Worm (Caenorhabditis elegans) whole organism, L2 larva: ENCODE measurements around the gene anat-1.

ENCODE experiments used
- C34F6.9 ChIP-seq: fragments of 150-350 bp; optimal IDR thresholded peaks from 2 replicates; lab custom pipeline; 2014; ENCODE audit warnings: missing biosample characterization, missing genetic modification characterization
- F13H6.1 ChIP-seq: sonication (generic microtip); optimal IDR thresholded peaks from 2 replicates; lab custom pipeline; 2016; ENCODE audit warnings: missing genetic modification characterization, missing compliant biosample characterization
- Y55F3AM.14 ChIP-seq: fragments of 200-800 bp; sonication (Bioruptor generic); optimal IDR thresholded peaks from 2 replicates; lab custom pipeline; 2018; ENCODE audit warnings: mild to moderate bottlenecking, missing genetic modification characterization, missing compliant biosample characterization
- ZK546.5 ChIP-seq: sonication (generic microtip); optimal IDR thresholded peaks from 2 replicates; lab custom pipeline; 2017; ENCODE audit warnings: missing biosample characterization, missing genetic modification characterization
- alr-1 ChIP-seq: fragments of 150-350 bp; optimal IDR thresholded peaks from 2 replicates; lab custom pipeline; 2014; ENCODE audit warnings: missing biosample characterization, missing genetic modification characterization
- ama-1 ChIP-seq: fragments of 150-350 bp; optimal IDR thresholded peaks from 2 replicates; lab custom pipeline; 2018; ENCODE audit warnings: inconsistent platforms
- blmp-1 ChIP-seq: sonication (generic microtip); optimal IDR thresholded peaks from 2 replicates; lab custom pipeline; 2017; ENCODE audit warnings: missing genetic modification characterization, mild to moderate bottlenecking, missing compliant biosample characterization, antibody characterized with exemption, moderate library complexity; ENCODE audit not compliant: insufficient read depth
- ceh-16 ChIP-seq: fragments of 150-350 bp; optimal IDR thresholded peaks from 2 replicates; lab custom pipeline; 2014; ENCODE audit warnings: missing biosample characterization, missing genetic modification characterization
- ceh-82 ChIP-seq: fragments of 150-350 bp; optimal IDR thresholded peaks from 2 replicates; lab custom pipeline; 2014; ENCODE audit warnings: missing biosample characterization, missing genetic modification characterization
- crh-2 ChIP-seq: sonication (generic microtip); optimal IDR thresholded peaks from 2 replicates; lab custom pipeline; 2017; ENCODE audit warnings: missing biosample characterization, missing genetic modification characterization
- dmd-4 ChIP-seq: sonication (generic microtip); optimal IDR thresholded peaks from 2 replicates; lab custom pipeline; 2017; ENCODE audit warnings: missing biosample characterization, missing genetic modification characterization
- egl-27 ChIP-seq: sonication (generic microtip); optimal IDR thresholded peaks from 3 replicates; lab custom pipeline; 2017; ENCODE audit warnings: missing biosample characterization, missing genetic modification reagents, missing genetic modification characterization
- fos-1 ChIP-seq: fragments of 150-350 bp; optimal IDR thresholded peaks from 2 replicates; lab custom pipeline; 2014; ENCODE audit warnings: missing biosample characterization, missing genetic modification characterization
- gmeb-1 ChIP-seq: fragments of 150-350 bp; optimal IDR thresholded peaks from 2 replicates; lab custom pipeline; 2014; ENCODE audit warnings: missing biosample characterization, missing genetic modification characterization
- lin-11 ChIP-seq: fragments of 150-350 bp; sonication (generic microtip); optimal IDR thresholded peaks from 2 replicates; lab custom pipeline; 2014; ENCODE audit warnings: missing biosample characterization, missing genetic modification characterization, inconsistent platforms, mixed read lengths
- lin-39 ChIP-seq: fragments of 150-350 bp; optimal IDR thresholded peaks from 2 replicates; lab custom pipeline; 2014; ENCODE audit warnings: missing biosample characterization, missing genetic modification reagents, missing genetic modification characterization
- lsy-2 ChIP-seq, 2 experiments: fragments of 150-350 bp in 1 of 2; sonication (generic microtip) in 1 of 2; optimal IDR thresholded peaks; 2 replicates each; lab custom pipeline; 2014 to 2017; ENCODE audit warnings: missing biosample characterization in 2 of 2, missing genetic modification characterization in 2 of 2
- mbf-1 ChIP-seq: sonication (generic microtip); optimal IDR thresholded peaks from 2 replicates; lab custom pipeline; 2017; ENCODE audit warnings: missing biosample characterization, missing genetic modification characterization
- mdl-1 ChIP-seq, 2 experiments: fragments of 150-350 bp in 1 of 2; sonication (generic microtip) in 1 of 2; optimal IDR thresholded peaks; 2 replicates each; lab custom pipeline; 2017; ENCODE audit warnings: missing biosample characterization in 2 of 2, missing genetic modification characterization in 2 of 2
- nhr-10 ChIP-seq: sonication (generic microtip); optimal IDR thresholded peaks from 2 replicates; lab custom pipeline; 2017; ENCODE audit warnings: missing biosample characterization, missing genetic modification characterization
- nhr-11 ChIP-seq: fragments of 150-350 bp; optimal IDR thresholded peaks from 2 replicates; lab custom pipeline; 2014; ENCODE audit warnings: missing biosample characterization, missing genetic modification characterization
- nhr-12 ChIP-seq: fragments of 150-350 bp; optimal IDR thresholded peaks from 2 replicates; lab custom pipeline; 2014; ENCODE audit warnings: missing biosample characterization, missing genetic modification characterization
- nhr-129 ChIP-seq: fragments of 150-350 bp; optimal IDR thresholded peaks from 2 replicates; lab custom pipeline; 2014; ENCODE audit warnings: missing biosample characterization, missing genetic modification characterization
- nhr-23 ChIP-seq: fragments of 150-350 bp; optimal IDR thresholded peaks from 2 replicates; lab custom pipeline; 2014; ENCODE audit warnings: missing biosample characterization, missing genetic modification reagents, missing genetic modification characterization
- nhr-25 ChIP-seq: fragments of 150-350 bp; sonication (generic microtip); optimal IDR thresholded peaks from 3 replicates; lab custom pipeline; 2014; ENCODE audit warnings: missing biosample characterization, missing genetic modification characterization
- nhr-6 ChIP-seq: fragments of 150-350 bp; optimal IDR thresholded peaks from 2 replicates; lab custom pipeline; 2014; ENCODE audit warnings: missing biosample characterization, missing genetic modification characterization
- peb-1 ChIP-seq: fragments of 150-350 bp; optimal IDR thresholded peaks from 2 replicates; lab custom pipeline; 2014; ENCODE audit warnings: missing biosample characterization, missing genetic modification characterization
- sma-3 ChIP-seq: sonication (generic microtip); optimal IDR thresholded peaks from 2 replicates; lab custom pipeline; 2016; ENCODE audit warnings: missing genetic modification reagents, missing genetic modification characterization, missing compliant biosample characterization
- sma-9 ChIP-seq, 2 experiments: fragments of 150-350 bp in 1 of 2; sonication (generic microtip) in 1 of 2; optimal IDR thresholded peaks; 2 replicates each; lab custom pipeline; 2014 to 2016; ENCODE audit warnings: missing genetic modification characterization in 2 of 2, mild to moderate bottlenecking in 1 of 2, missing biosample characterization in 1 of 2, missing compliant biosample characterization in 1 of 2, missing genetic modification reagents in 1 of 2, moderate library complexity in 1 of 2
- snpc-4 ChIP-seq: fragments of 150-350 bp; optimal IDR thresholded peaks from 2 replicates; lab custom pipeline; 2014; ENCODE audit warnings: missing biosample characterization, missing genetic modification characterization
- unc-55 ChIP-seq: fragments of 150-350 bp; sonication (generic microtip); optimal IDR thresholded peaks from 3 replicates; lab custom pipeline; 2014; ENCODE audit warnings: missing biosample characterization, missing genetic modification reagents, missing genetic modification characterization
- unc-62 ChIP-seq: fragments of 150-350 bp; optimal IDR thresholded peaks from 2 replicates; lab custom pipeline; 2014; ENCODE audit warnings: missing biosample characterization, missing genetic modification reagents, missing genetic modification characterization
- zag-1 ChIP-seq: fragments of 150-350 bp; optimal IDR thresholded peaks from 2 replicates; lab custom pipeline; 2014; ENCODE audit warnings: missing biosample characterization, missing genetic modification characterization
- ztf-1 ChIP-seq: fragments of 200-800 bp; sonication (Bioruptor generic); conservative IDR thresholded peaks from 2 replicates; pipeline ENCODE4 v1.3.6; 2022; ENCODE audit warnings: missing genetic modification characterization, missing compliant biosample characterization
- ztf-11 ChIP-seq: sonication (generic microtip); optimal IDR thresholded peaks from 2 replicates; lab custom pipeline; 2017; ENCODE audit warnings: missing biosample characterization, missing genetic modification characterization
- ztf-4 ChIP-seq: fragments of 150-350 bp; optimal IDR thresholded peaks from 2 replicates; lab custom pipeline; 2014; ENCODE audit warnings: missing biosample characterization, missing genetic modification characterization

anat-1 gene

ce11 chrIV:6770407-6770883 is at the start of gene anat-1:
Gene anat-1 (plus strand): TSS chrIV:6770833.
- TF ChIP-seq nhr-23 (tag; lab: Kevin White, UChicago), result no peak
- TF ChIP-seq nhr-6, result no peak
- no peak for TF ChIP-seq ZK546.5 (tag; lab: Kevin White, UChicago)
- no peak for TF ChIP-seq nhr-12 (tag; lab: Kevin White, UChicago)
- peak; percentile 24 for TF ChIP-seq fos-1
- TF ChIP-seq nhr-129, result no peak
- TF ChIP-seq alr-1, result no peak
- no peak for TF ChIP-seq zag-1 (tag; lab: Kevin White, UChicago)

ce11 chrIV:6740190-6740589 is 30.4 kb upstream of the anat-1 start, which contains the start of gene Y73B6A.3:
Gene Y73B6A.3 (minus strand): TSS chrIV:6740290.
- TF ChIP-seq alr-1 (no peak), sma-3 (no peak), Y55F3AM.14 (GFP tag; lab: Kevin White, UChicago) (no peak), crh-2 (tag; lab: Kevin White, UChicago) (no peak), egl-27 (no peak), mdl-1 (tag; optimal IDR thresholded peaks at IDR 0.05; lab: Kevin White, UChicago) (no peak), snpc-4 (no peak), ceh-82 (tag; lab: Kevin White, UChicago) (no peak), ztf-1 (no peak), nhr-6 (no peak)

ce11 chrIV:6742159-6742558 is 28.5 kb upstream of the anat-1 start, which contains the start of gene smg-7:
Gene smg-7 (minus strand): TSS chrIV:6742443.
- TF ChIP-seq lin-39 (tag; lab: Kevin White, UChicago) (no peak), nhr-25 (tag; lab: Kevin White, UChicago) (no peak), nhr-23 (tag; lab: Kevin White, UChicago) (no peak), mbf-1 (no peak), gmeb-1 (no peak), ceh-16 (tag; lab: Kevin White, UChicago) (no peak), ztf-4 (tag; lab: Kevin White, UChicago) (no peak), nhr-12 (tag; lab: Kevin White, UChicago) (no peak), ZK546.5 (tag; lab: Kevin White, UChicago) (no peak), ama-1 (lab: Kevin White, UChicago) (no peak), dmd-4 (no peak), lsy-2 (tag; optimal IDR thresholded peaks at IDR 0.05; lab: Kevin White, UChicago) (no peak)

- TF ChIP-seq crh-2 (tag; lab: Kevin White, UChicago) (no peak), blmp-1 (tag; lab: Kevin White, UChicago) (no peak), ZK546.5 (tag; lab: Kevin White, UChicago) (no peak), C34F6.9 (tag; lab: Kevin White, UChicago) (no peak), ceh-16 (tag; lab: Kevin White, UChicago) (no peak)
Observed at ce11 chrIV:6747083-6747482, 23.6 kb upstream of the anat-1 start.

- TF ChIP-seq fos-1 (peak; percentile 1), ztf-11 (tag; lab: Kevin White, UChicago) (no peak), snpc-4 (no peak), nhr-129 (peak; percentile 22), lsy-2 (tag; optimal IDR thresholded peaks at IDR 0.05; lab: Kevin White, UChicago) (peak in 1 of 2 experiments; percentile 45), sma-9 (GFP tag; optimal IDR thresholded peaks at IDR 0.05; lab: Kevin White, UChicago) (peak; percentile 61), sma-9 (tag; optimal IDR thresholded peaks at IDR 0.05; lab: Kevin White, UChicago) (no peak), C34F6.9 (tag; lab: Kevin White, UChicago) (peak; percentile 28), sma-3 (peak; percentile 32), mdl-1 (tag; optimal IDR thresholded peaks at IDR 0.05; lab: Kevin White, UChicago) (no peak), gmeb-1 (peak; percentile 25), crh-2 (tag; lab: Kevin White, UChicago) (peak; percentile 17), unc-55 (peak; percentile 48)
- TF ChIP-seq, all 48 proteins: peak for 9
Observed at ce11 chrIV:6747652-6748051, 23.0 kb upstream of the anat-1 start.

ce11 chrIV:6748491-6748890 is 22.1 kb upstream of the anat-1 start, which contains the start of gene lin-45:
Gene lin-45 (minus strand): TSS chrIV:6748572.
- TF ChIP-seq F13H6.1, result peak; percentile 15
- no peak for TF ChIP-seq mdl-1 (tag; optimal IDR thresholded peaks at IDR 0.05; lab: Kevin White, UChicago)
- no peak for TF ChIP-seq nhr-11 (tag; lab: Kevin White, UChicago)
- peak; percentile 28 for TF ChIP-seq sma-9 (GFP tag; optimal IDR thresholded peaks at IDR 0.05; lab: Kevin White, UChicago)
- no peak for TF ChIP-seq sma-9 (tag; optimal IDR thresholded peaks at IDR 0.05; lab: Kevin White, UChicago)
- TF ChIP-seq ceh-82 (tag; lab: Kevin White, UChicago), result no peak
- TF ChIP-seq C34F6.9 (tag; lab: Kevin White, UChicago), result peak; percentile 36
- peak; percentile 69 for TF ChIP-seq nhr-129
- no peak for TF ChIP-seq lin-11 (tag; lab: Kevin White, UChicago)
- no peak for TF ChIP-seq ztf-1
- no peak for TF ChIP-seq Y55F3AM.14 (GFP tag; lab: Kevin White, UChicago)
- TF ChIP-seq blmp-1 (tag; lab: Kevin White, UChicago), result no peak
- TF ChIP-seq alr-1, result no peak
- TF ChIP-seq ZK546.5 (tag; lab: Kevin White, UChicago), result no peak
- no peak for TF ChIP-seq nhr-10
- TF ChIP-seq ceh-16 (tag; lab: Kevin White, UChicago), result no peak
- TF ChIP-seq ama-1 (lab: Kevin White, UChicago), result no peak
- no peak for TF ChIP-seq unc-62 (GFP tag; lab: Kevin White, UChicago)
- TF ChIP-seq nhr-23 (tag; lab: Kevin White, UChicago), result no peak
- TF ChIP-seq nhr-25 (tag; lab: Kevin White, UChicago), result no peak
- no peak for TF ChIP-seq fos-1
- TF ChIP-seq zag-1 (tag; lab: Kevin White, UChicago), result no peak
- no peak for TF ChIP-seq lsy-2 (tag; optimal IDR thresholded peaks at IDR 0.05; lab: Kevin White, UChicago)
- TF ChIP-seq gmeb-1, result no peak
- no peak for TF ChIP-seq peb-1
- no peak for TF ChIP-seq ztf-4 (tag; lab: Kevin White, UChicago)
